Fruit fly (Drosophila melanogaster) whole organism, adult: Measurements from ENCODE around the gene spri.

Source experiments
- CG11617 ChIP-seq: fragments of 200-800 bp; sonication (Bioruptor generic); optimal IDR thresholded peaks from 2 replicates; lab custom pipeline; 2017; ENCODE audit warnings: mild to moderate bottlenecking, missing biosample characterization, missing genetic modification reagents, missing genetic modification characterization
- CG12768 ChIP-seq: fragments of 200-800 bp; sonication (Bioruptor generic); optimal IDR thresholded peaks from 2 replicates; lab custom pipeline; 2017; ENCODE audit warnings: missing biosample characterization, missing genetic modification characterization, mild to moderate bottlenecking, moderate library complexity, missing genetic modification reagents
- CG14711 ChIP-seq: fragments of 200-800 bp; sonication (Bioruptor generic); optimal IDR thresholded peaks from 2 replicates; lab custom pipeline; 2018; ENCODE audit warnings: missing biosample characterization, mild to moderate bottlenecking, missing genetic modification characterization, moderate library complexity
- CG1620 ChIP-seq: fragments of 200-800 bp; sonication (Bioruptor generic); optimal IDR thresholded peaks from 2 replicates; lab custom pipeline; 2016; ENCODE audit warnings: missing biosample characterization, missing genetic modification characterization
- CG33017 ChIP-seq: fragments of 200-800 bp; sonication (Bioruptor generic); optimal IDR thresholded peaks from 2 replicates; lab custom pipeline; 2018; ENCODE audit warnings: missing biosample characterization, mild to moderate bottlenecking, missing genetic modification characterization, moderate library complexity
- CG5204 ChIP-seq: fragments of 200-800 bp; sonication (Bioruptor generic); optimal IDR thresholded peaks from 2 replicates; lab custom pipeline; 2016; ENCODE audit warnings: missing biosample characterization, missing genetic modification characterization
- CG7045 ChIP-seq: fragments of 200-800 bp; sonication (Bioruptor generic); optimal IDR thresholded peaks from 2 replicates; lab custom pipeline; 2017; ENCODE audit warnings: missing biosample characterization, mild to moderate bottlenecking, missing genetic modification characterization
- CG7101 ChIP-seq: fragments of 200-800 bp; sonication (Bioruptor generic); optimal IDR thresholded peaks from 2 replicates; lab custom pipeline; 2018; ENCODE audit warnings: missing biosample characterization, mild to moderate bottlenecking, missing genetic modification characterization, moderate library complexity
- Clk ChIP-seq: fragments of 200-800 bp; sonication (Bioruptor generic); optimal IDR thresholded peaks from 2 replicates; lab custom pipeline; 2017; ENCODE audit warnings: missing biosample characterization, missing genetic modification characterization
- Crg-1 ChIP-seq: fragments of 200-800 bp; sonication (Bioruptor generic); optimal IDR thresholded peaks from 2 replicates; lab custom pipeline; 2016; ENCODE audit warnings: missing biosample characterization, missing genetic modification characterization
- Hr96 ChIP-seq: fragments of 200-800 bp; sonication (Bioruptor generic); optimal IDR thresholded peaks from 2 replicates; lab custom pipeline; 2016; ENCODE audit warnings: missing biosample characterization, missing genetic modification characterization
- Mnt ChIP-seq: fragments of 200-800 bp; sonication (Bioruptor generic); optimal IDR thresholded peaks from 2 replicates; lab custom pipeline; 2016; ENCODE audit warnings: missing biosample characterization, mild to moderate bottlenecking, missing genetic modification characterization
- bab1 ChIP-seq: fragments of 200-800 bp; sonication (Bioruptor generic); optimal IDR thresholded peaks from 3 replicates; lab custom pipeline; 2019; ENCODE audit warnings: missing biosample characterization, mild to moderate bottlenecking, missing genetic modification characterization, moderate library complexity
- cic ChIP-seq: fragments of 200-800 bp; sonication (Bioruptor generic); optimal IDR thresholded peaks from 2 replicates; lab custom pipeline; 2017; ENCODE audit warnings: missing biosample characterization, mild to moderate bottlenecking, missing genetic modification characterization, moderate library complexity
- cnc ChIP-seq, 2 experiments: fragments of >200 bp; optimal IDR thresholded peaks; 2 replicates each; lab custom pipeline; 2017
- kay ChIP-seq: fragments of 200-800 bp; sonication (Bioruptor generic); peaks from one replicate; lab custom pipeline; 2016; ENCODE audit warnings: missing biosample characterization, missing genetic modification characterization, borderline replicate concordance
- ovo ChIP-seq: fragments of 200-800 bp; sonication (Bioruptor generic); optimal IDR thresholded peaks from 2 replicates; lab custom pipeline; 2016; ENCODE audit warnings: missing biosample characterization, missing genetic modification characterization
- pad ChIP-seq: fragments of 200-800 bp; sonication (Bioruptor generic); optimal IDR thresholded peaks from 3 replicates; lab custom pipeline; 2017; ENCODE audit warnings: missing biosample characterization, missing genetic modification characterization, mild to moderate bottlenecking, moderate library complexity, missing genetic modification reagents
- tj ChIP-seq: fragments of 200-800 bp; sonication (Bioruptor generic); optimal IDR thresholded peaks from 3 replicates; lab custom pipeline; 2017; ENCODE audit warnings: missing biosample characterization, mild to moderate bottlenecking, missing genetic modification characterization, moderate library complexity
- toe ChIP-seq: fragments of 200-800 bp; sonication (Bioruptor generic); optimal IDR thresholded peaks from 2 replicates; lab custom pipeline; 2016; ENCODE audit warnings: missing biosample characterization, missing genetic modification characterization

The spri gene

dm6 chrX:10620144-10621005 is 35.2 kb upstream of the spri start, which contains the start of gene CG43347:
Gene CG43347 (minus strand): TSS chrX:10620190.
- peak; percentile 57 for TF ChIP-seq CG11617 (GFP tag; lab: Kevin White, UChicago)
- peak; percentile 44 for TF ChIP-seq toe (GFP tag; lab: Kevin White, UChicago)
- peak; percentile 41 for TF ChIP-seq CG14711 (tag; lab: Kevin White, UChicago)
- no peak for TF ChIP-seq cic
- TF ChIP-seq CG1620 (GFP tag; lab: Kevin White, UChicago), result no peak
- TF ChIP-seq cnc (optimal IDR thresholded peaks at IDR 0.05; lab: Kevin White, UChicago), result no peak
- TF ChIP-seq CG12768 (GFP tag; lab: Kevin White, UChicago), result peak; percentile 62
- TF ChIP-seq tj (GFP tag; lab: Kevin White, UChicago), result peak; percentile 18
- TF ChIP-seq CG33017 (tag; lab: Kevin White, UChicago), result peak; percentile 55
- peak; percentile 64 for TF ChIP-seq Hr96 (GFP tag; lab: Kevin White, UChicago)
- peak; percentile 63 for TF ChIP-seq CG7045 (GFP tag; lab: Kevin White, UChicago)
- no peak for TF ChIP-seq Mnt (GFP tag; lab: Kevin White, UChicago)
- TF ChIP-seq ovo, result no peak
- peak; percentile 45 for TF ChIP-seq pad (GFP tag; lab: Kevin White, UChicago)
- no peak for TF ChIP-seq kay (GFP tag; lab: Kevin White, UChicago)
- no peak for TF ChIP-seq bab1 (GFP tag; lab: Kevin White, UChicago)
- peak; percentile 59 for TF ChIP-seq CG5204 (GFP tag; lab: Kevin White, UChicago)
- peak; percentile 63 for TF ChIP-seq Clk
- peak; percentile 73 for TF ChIP-seq CG7101

dm6 chrX:10618491-10618890 is 33.3 kb upstream of the spri start:
- TF ChIP-seq kay (GFP tag; lab: Kevin White, UChicago), result no peak
- no peak for TF ChIP-seq Mnt (GFP tag; lab: Kevin White, UChicago)
- TF ChIP-seq CG11617 (GFP tag; lab: Kevin White, UChicago), result no peak
- no peak for TF ChIP-seq bab1 (GFP tag; lab: Kevin White, UChicago)
- no peak for TF ChIP-seq Hr96 (GFP tag; lab: Kevin White, UChicago)
- no peak for TF ChIP-seq cnc (optimal IDR thresholded peaks at IDR 0.05; lab: Kevin White, UChicago)
- TF ChIP-seq CG33017 (tag; lab: Kevin White, UChicago), result no peak
- TF ChIP-seq cic, result no peak
- no peak for TF ChIP-seq toe (GFP tag; lab: Kevin White, UChicago)
- TF ChIP-seq Clk, result no peak
- no peak for TF ChIP-seq CG1620 (GFP tag; lab: Kevin White, UChicago)
- no peak for TF ChIP-seq CG14711 (tag; lab: Kevin White, UChicago)
- no peak for TF ChIP-seq CG12768 (GFP tag; lab: Kevin White, UChicago)
- TF ChIP-seq ovo, result no peak
- TF ChIP-seq tj (GFP tag; lab: Kevin White, UChicago), result no peak
- TF ChIP-seq Crg-1 (GFP tag; lab: Kevin White, UChicago), result no peak
- no peak for TF ChIP-seq CG7045 (GFP tag; lab: Kevin White, UChicago)

- TF ChIP-seq Mnt (GFP tag; lab: Kevin White, UChicago) (no peak), Clk (no peak), CG11617 (GFP tag; lab: Kevin White, UChicago) (no peak), cic (no peak), CG5204 (GFP tag; lab: Kevin White, UChicago) (peak; percentile 57), Crg-1 (GFP tag; lab: Kevin White, UChicago) (no peak), CG12768 (GFP tag; lab: Kevin White, UChicago) (no peak), pad (GFP tag; lab: Kevin White, UChicago) (no peak), ovo (no peak), toe (GFP tag; lab: Kevin White, UChicago) (peak; percentile 0), tj (GFP tag; lab: Kevin White, UChicago) (no peak), kay (GFP tag; lab: Kevin White, UChicago) (no peak), cnc (optimal IDR thresholded peaks at IDR 0.05; lab: Kevin White, UChicago) (no peak), CG7045 (GFP tag; lab: Kevin White, UChicago) (peak; percentile 22)
Measured at dm6 chrX:10615215-10615614, 30.0 kb upstream of the spri start.

- TF ChIP-seq CG14711 (tag; lab: Kevin White, UChicago), result no peak
Measured at dm6 chrX:10613568-10613967, 28.3 kb upstream of the spri start.

- no peak for TF ChIP-seq CG7045 (GFP tag; lab: Kevin White, UChicago)
- no peak for TF ChIP-seq CG5204 (GFP tag; lab: Kevin White, UChicago)
- TF ChIP-seq CG7101, result no peak
- no peak for TF ChIP-seq Mnt (GFP tag; lab: Kevin White, UChicago)
- TF ChIP-seq bab1 (GFP tag; lab: Kevin White, UChicago), result no peak
- no peak for TF ChIP-seq Hr96 (GFP tag; lab: Kevin White, UChicago)
- TF ChIP-seq cic, result no peak
- TF ChIP-seq kay (GFP tag; lab: Kevin White, UChicago), result no peak
- no peak for TF ChIP-seq cnc (optimal IDR thresholded peaks at IDR 0.05; lab: Kevin White, UChicago)
- TF ChIP-seq CG11617 (GFP tag; lab: Kevin White, UChicago), result no peak
- no peak for TF ChIP-seq Clk
- TF ChIP-seq Crg-1 (GFP tag; lab: Kevin White, UChicago), result no peak
- TF ChIP-seq CG33017 (tag; lab: Kevin White, UChicago), result no peak
- TF ChIP-seq toe (GFP tag; lab: Kevin White, UChicago), result no peak
- no peak for TF ChIP-seq pad (GFP tag; lab: Kevin White, UChicago)
- no peak for TF ChIP-seq CG12768 (GFP tag; lab: Kevin White, UChicago)
- TF ChIP-seq CG1620 (GFP tag; lab: Kevin White, UChicago), result no peak
- no peak for TF ChIP-seq CG14711 (tag; lab: Kevin White, UChicago)
- TF ChIP-seq ovo, result no peak
- TF ChIP-seq tj (GFP tag; lab: Kevin White, UChicago), result no peak
Measured at dm6 chrX:10607629-10608028, 22.4 kb upstream of the spri start.
